Worm (Caenorhabditis elegans): ENCODE data around the gene W06G6.9.

DNA sequence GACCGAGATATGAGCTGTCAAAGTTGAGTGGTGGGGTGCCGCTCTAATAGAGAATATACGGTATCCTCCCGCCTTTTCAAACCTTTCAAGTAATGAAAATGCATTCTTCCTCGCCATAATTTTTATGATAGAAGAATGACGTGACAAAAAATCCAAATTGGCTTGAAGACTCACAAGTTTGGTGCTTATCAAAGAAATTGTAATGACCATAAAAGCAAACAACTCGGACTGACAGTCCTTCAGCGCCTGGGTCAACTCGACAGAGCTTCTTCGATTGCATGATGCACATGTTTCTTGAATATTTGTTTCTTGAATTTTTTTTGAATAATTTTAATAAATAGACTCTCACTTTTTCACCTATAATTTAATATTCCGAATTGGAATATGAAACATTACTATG is 40.8 kb downstream of the W06G6.9 start:
- TF ChIP-seq elt-3 (tag; optimal IDR thresholded peaks at IDR 0.05) = no peak
- no peak for TF ChIP-seq nhr-12 (tag; optimal IDR thresholded peaks at IDR 0.05)
- no peak for TF ChIP-seq nhr-25 (tag; optimal IDR thresholded peaks at IDR 0.05)

Data from whole organism, L2 larva.